Worm (Caenorhabditis elegans) whole organism, mixed stage, embryonic: ENCODE results near the gene arrd-11.

Experiments used
- M03D4.4 ChIP-seq: sonication (generic microtip); optimal IDR thresholded peaks from 2 replicates; lab custom pipeline; 2017; ENCODE audit warnings: mild to moderate bottlenecking, missing genetic modification characterization, missing compliant biosample characterization
- bed-3 ChIP-seq: fragments of 200-800 bp; sonication (Bioruptor generic); optimal IDR thresholded peaks from 3 replicates; lab custom pipeline; 2018; ENCODE audit warnings: mild to moderate bottlenecking, missing genetic modification characterization, moderate library complexity, missing compliant biosample characterization
- blmp-1 ChIP-seq: fragments of 150-350 bp; optimal IDR thresholded peaks from 2 replicates; lab custom pipeline; 2014; ENCODE audit warnings: missing biosample characterization, missing genetic modification characterization
- ceh-39 ChIP-seq: fragments of 150-350 bp; optimal IDR thresholded peaks from 2 replicates; lab custom pipeline; 2014; ENCODE audit warnings: missing biosample characterization, missing genetic modification characterization
- ceh-83 ChIP-seq: fragments of 200-800 bp; sonication (Bioruptor generic); optimal IDR thresholded peaks from 2 replicates; lab custom pipeline; 2018; ENCODE audit warnings: mild to moderate bottlenecking, missing genetic modification characterization, missing compliant biosample characterization
- ces-1 ChIP-seq: fragments of 150-350 bp; optimal IDR thresholded peaks from 2 replicates; lab custom pipeline; 2014; ENCODE audit warnings: missing biosample characterization, missing genetic modification reagents, missing genetic modification characterization
- cnd-1 ChIP-seq: fragments of 200-800 bp; sonication (Bioruptor generic); optimal IDR thresholded peaks from 2 replicates; lab custom pipeline; 2018; ENCODE audit warnings: mild to moderate bottlenecking, missing genetic modification characterization, missing compliant biosample characterization
- drap-1 ChIP-seq: fragments of 200-800 bp; sonication (Bioruptor generic); optimal IDR thresholded peaks from 3 replicates; lab custom pipeline; 2018; ENCODE audit warnings: mild to moderate bottlenecking, missing genetic modification characterization, missing compliant biosample characterization
- elt-1 ChIP-seq: sonication (generic microtip); optimal IDR thresholded peaks from 2 replicates; lab custom pipeline; 2017; ENCODE audit warnings: missing genetic modification characterization, mild to moderate bottlenecking, missing compliant biosample characterization, antibody characterized with exemption, moderate library complexity, borderline replicate concordance; ENCODE audit not compliant: insufficient read depth
- elt-3 ChIP-seq: fragments of 150-350 bp; optimal IDR thresholded peaks from 2 replicates; lab custom pipeline; 2014; ENCODE audit warnings: missing biosample characterization, missing genetic modification characterization
- hlh-1 ChIP-seq: fragments of 150-350 bp; optimal IDR thresholded peaks from 2 replicates; lab custom pipeline; 2014; ENCODE audit warnings: missing biosample characterization, missing genetic modification reagents, missing genetic modification characterization
- lin-13 ChIP-seq: fragments of 150-350 bp; optimal IDR thresholded peaks from 2 replicates; lab custom pipeline; 2014; ENCODE audit warnings: missing biosample characterization, missing genetic modification characterization
- lin-32 ChIP-seq: fragments of 200-800 bp; sonication (Bioruptor generic); optimal IDR thresholded peaks from 2 replicates; lab custom pipeline; 2018; ENCODE audit warnings: mild to moderate bottlenecking, missing genetic modification characterization, missing compliant biosample characterization
- lsy-2 ChIP-seq: fragments of 150-350 bp; optimal IDR thresholded peaks from 2 replicates; lab custom pipeline; 2014; ENCODE audit warnings: missing biosample characterization, missing genetic modification characterization
- mep-1 ChIP-seq: fragments of 150-350 bp; optimal IDR thresholded peaks from 2 replicates; lab custom pipeline; 2017; ENCODE audit warnings: missing biosample characterization, missing genetic modification reagents, missing genetic modification characterization, inconsistent platforms
- mls-2 ChIP-seq: sonication (generic microtip); optimal IDR thresholded peaks from 2 replicates; lab custom pipeline; 2016; ENCODE audit warnings: mild to moderate bottlenecking, missing genetic modification characterization, moderate library complexity, missing compliant biosample characterization
- nhr-12 ChIP-seq: fragments of 150-350 bp; optimal IDR thresholded peaks from 2 replicates; lab custom pipeline; 2014; ENCODE audit warnings: missing biosample characterization, missing genetic modification characterization
- nhr-2 ChIP-seq: fragments of 150-350 bp; optimal IDR thresholded peaks from 2 replicates; lab custom pipeline; 2014; ENCODE audit warnings: missing biosample characterization, missing genetic modification characterization
- nhr-237 ChIP-seq: fragments of 150-350 bp; optimal IDR thresholded peaks from 2 replicates; lab custom pipeline; 2014; ENCODE audit warnings: missing biosample characterization, missing genetic modification characterization
- nhr-28 ChIP-seq: fragments of 150-350 bp; optimal IDR thresholded peaks from 2 replicates; lab custom pipeline; 2014; ENCODE audit warnings: missing biosample characterization, missing genetic modification characterization
- nhr-76 ChIP-seq: sonication (generic microtip); optimal IDR thresholded peaks from 2 replicates; lab custom pipeline; 2017; ENCODE audit warnings: missing biosample characterization, missing genetic modification characterization
- pha-4 ChIP-seq: fragments of 150-350 bp; optimal IDR thresholded peaks from 2 replicates; lab custom pipeline; 2018; ENCODE audit warnings: missing biosample characterization, missing genetic modification reagents, missing genetic modification characterization
- sem-2 ChIP-seq: fragments of 200-800 bp; sonication (Bioruptor generic); optimal IDR thresholded peaks from 2 replicates; lab custom pipeline; 2018; ENCODE audit warnings: mild to moderate bottlenecking, missing genetic modification characterization, missing compliant biosample characterization
- snpc-4 ChIP-seq: fragments of 150-350 bp; optimal IDR thresholded peaks from 2 replicates; lab custom pipeline; 2014; ENCODE audit warnings: missing biosample characterization, missing genetic modification characterization
- sptf-1 ChIP-seq: sonication (generic microtip); optimal IDR thresholded peaks from 2 replicates; lab custom pipeline; 2017; ENCODE audit warnings: mild to moderate bottlenecking, missing genetic modification characterization, moderate library complexity, missing compliant biosample characterization
- unc-120 ChIP-seq: sonication (generic microtip); optimal IDR thresholded peaks from 2 replicates; lab custom pipeline; 2017; ENCODE audit warnings: missing genetic modification characterization, missing compliant biosample characterization; ENCODE audit not compliant: poor library complexity, severe bottlenecking
- unc-39 ChIP-seq: fragments of 150-350 bp; optimal IDR thresholded peaks from 2 replicates; lab custom pipeline; 2014; ENCODE audit warnings: missing biosample characterization, missing genetic modification characterization
- unc-62 ChIP-seq: fragments of 150-350 bp; optimal IDR thresholded peaks from 2 replicates; lab custom pipeline; 2014; ENCODE audit warnings: missing biosample characterization, missing genetic modification reagents, missing genetic modification characterization
- zip-8 ChIP-seq: fragments of 150-350 bp; optimal IDR thresholded peaks from 2 replicates; lab custom pipeline; 2014; ENCODE audit warnings: missing biosample characterization, missing genetic modification characterization
- ztf-11 ChIP-seq: fragments of 150-350 bp; optimal IDR thresholded peaks from 2 replicates; lab custom pipeline; 2014; ENCODE audit warnings: missing biosample characterization, missing genetic modification characterization

Gene arrd-11

ce11 chrII:13737751-13738525 lies 25.3 kb upstream of the arrd-11 start:
- TF ChIP-seq zip-8 (tag; lab: Kevin White, UChicago) (no peak), nhr-12 (tag; lab: Kevin White, UChicago) (no peak), nhr-28 (no peak), unc-120 (tag; lab: Kevin White, UChicago) (no peak), lin-32 (GFP tag; lab: Kevin White, UChicago) (no peak), elt-1 (peak; percentile 8), unc-39 (tag; lab: Kevin White, UChicago) (no peak), cnd-1 (tag; lab: Kevin White, UChicago) (no peak), sptf-1 (tag; lab: Kevin White, UChicago) (no peak), ceh-83 (GFP tag; lab: Kevin White, UChicago) (no peak), pha-4 (no peak), nhr-2 (tag; lab: Kevin White, UChicago) (peak; percentile 57), lin-13 (peak; percentile 14), ztf-11 (tag; lab: Kevin White, UChicago) (no peak), ces-1 (GFP tag; lab: Kevin White, UChicago) (no peak), elt-3 (peak; percentile 1), hlh-1 (no peak), sem-2 (GFP tag; lab: Kevin White, UChicago) (no peak), drap-1 (GFP tag; lab: Kevin White, UChicago) (no peak)
- TF ChIP-seq, all 35 proteins: peak for 4

ce11 chrII:13739423-13739822 lies 23.8 kb upstream of the arrd-11 start:
- TF ChIP-seq pha-4: peak; percentile 16
- TF ChIP-seq mep-1 (tag; lab: Kevin White, UChicago): no peak
- no peak for TF ChIP-seq nhr-28
- no peak for TF ChIP-seq bed-3 (GFP tag; lab: Kevin White, UChicago)
- no peak for TF ChIP-seq snpc-4 (tag; lab: Kevin White, UChicago)
- no peak for TF ChIP-seq unc-62 (GFP tag; lab: Kevin White, UChicago)
- no peak for TF ChIP-seq elt-1
- peak; percentile 57 for TF ChIP-seq cnd-1 (tag; lab: Kevin White, UChicago)
- TF ChIP-seq nhr-12 (tag; lab: Kevin White, UChicago): no peak
- TF ChIP-seq mls-2 (tag; lab: Kevin White, UChicago): no peak
- no peak for TF ChIP-seq lin-32 (GFP tag; lab: Kevin White, UChicago)
- peak; percentile 47 for TF ChIP-seq hlh-1

DNA sequence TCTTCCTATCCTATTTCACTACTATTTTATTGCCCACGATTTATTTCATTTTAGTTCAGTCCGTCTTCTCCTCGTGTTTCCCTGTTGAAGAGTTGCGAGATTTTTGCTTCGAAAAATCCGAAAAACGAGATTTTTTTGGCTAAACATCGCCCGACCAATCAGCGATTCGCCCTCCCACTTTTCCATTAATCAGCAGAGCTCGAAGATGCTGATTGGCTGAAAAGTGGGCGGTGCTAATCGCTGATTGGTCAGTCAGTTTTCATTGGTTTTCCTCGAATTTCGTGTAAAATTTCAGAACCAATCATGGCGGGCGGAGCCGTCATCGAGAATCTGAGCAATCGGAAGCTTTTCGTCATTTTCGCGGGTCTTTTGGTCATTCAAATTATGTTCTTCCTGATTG lies 21.8 kb upstream of the arrd-11 start, which contains the start of gene mig-14:
Gene mig-14, plus strand, starts transcription at position 290 of the 400 bp plus-strand sequence.
- no peak for TF ChIP-seq blmp-1 (tag; lab: Kevin White, UChicago)
- TF ChIP-seq lin-32 (GFP tag; lab: Kevin White, UChicago): no peak
- no peak for TF ChIP-seq ces-1 (GFP tag; lab: Kevin White, UChicago)
- TF ChIP-seq unc-120 (tag; lab: Kevin White, UChicago): no peak
- no peak for TF ChIP-seq lin-13
- TF ChIP-seq nhr-237: no peak

- TF ChIP-seq ceh-39 (no peak), M03D4.4 (tag; lab: Kevin White, UChicago) (no peak), snpc-4 (tag; lab: Kevin White, UChicago) (no peak), nhr-76 (tag; lab: Kevin White, UChicago) (no peak)
Measured at ce11 chrII:13750128-13750527, 13.1 kb upstream of the arrd-11 start.

DNA sequence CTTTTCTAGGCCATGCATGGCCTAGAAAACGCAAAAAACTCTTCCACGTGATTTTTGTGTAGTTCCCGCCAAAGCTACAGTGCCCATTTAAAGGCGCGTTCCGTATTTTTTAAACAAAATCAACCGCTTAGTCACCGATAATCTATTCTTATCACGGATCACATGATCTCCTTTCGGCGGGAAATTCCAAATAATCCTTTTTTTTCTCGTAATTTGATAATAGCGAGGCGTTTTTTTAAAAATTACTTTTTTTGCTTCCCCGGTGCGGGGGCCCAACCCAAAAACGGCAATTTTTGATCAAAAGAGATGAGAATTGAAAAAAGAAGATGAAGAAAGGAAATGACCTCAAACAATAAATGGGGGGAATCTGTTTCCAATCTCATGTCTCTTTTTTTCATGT lies 12.2 kb upstream of the arrd-11 start:
- TF ChIP-seq lsy-2 (no peak), nhr-76 (tag; lab: Kevin White, UChicago) (no peak), blmp-1 (tag; lab: Kevin White, UChicago) (no peak), sptf-1 (tag; lab: Kevin White, UChicago) (no peak), M03D4.4 (tag; lab: Kevin White, UChicago) (no peak), ceh-39 (no peak)
